Fruit fly (Drosophila melanogaster) whole organism, wandering third instar larva: Measurements from ENCODE around the gene CG3223.

Source experiments
- Abd-B ChIP-seq: fragments of >200 bp; optimal IDR thresholded peaks from 2 replicates; lab custom pipeline; 2017; ENCODE audit warnings: missing biosample characterization, missing genetic modification characterization
- CG32264 ChIP-seq: fragments of 200-800 bp; sonication (Bioruptor generic); optimal IDR thresholded peaks from 2 replicates; lab custom pipeline; 2016; ENCODE audit warnings: missing biosample characterization, missing genetic modification characterization
- CG9705 ChIP-seq: fragments of 200-800 bp; sonication (Bioruptor generic); optimal IDR thresholded peaks from 2 replicates; lab custom pipeline; 2018; ENCODE audit warnings: missing biosample characterization, mild to moderate bottlenecking, missing genetic modification characterization
- CrebA ChIP-seq: fragments of 200-800 bp; sonication (Bioruptor generic); optimal IDR thresholded peaks from 2 replicates; lab custom pipeline; 2016; ENCODE audit warnings: missing biosample characterization, mild to moderate bottlenecking, missing genetic modification characterization, borderline replicate concordance
- Dfd ChIP-seq: fragments of >200 bp; optimal IDR thresholded peaks from 2 replicates; lab custom pipeline; 2017; ENCODE audit warnings: missing biosample characterization, missing genetic modification characterization
- Dif ChIP-seq: fragments of 200-275, 200-300 bp; sonication (Bioruptor generic); optimal IDR thresholded peaks from 2 replicates; lab custom pipeline; 2018; ENCODE audit warnings: missing biosample characterization, missing genetic modification characterization; ENCODE audit not compliant: partially characterized antibody
- GATAd ChIP-seq: sonication (Bioruptor generic); optimal IDR thresholded peaks from 2 replicates; lab custom pipeline; 2016; ENCODE audit warnings: missing biosample characterization, missing genetic modification characterization
- HLH106 ChIP-seq: fragments of 200-800 bp; optimal IDR thresholded peaks from 3 replicates; lab custom pipeline; 2019; ENCODE audit warnings: missing biosample characterization, mild to moderate bottlenecking, missing genetic modification characterization, moderate library complexity
- Hnf4 ChIP-seq: fragments of 200-800 bp; sonication (Bioruptor generic); optimal IDR thresholded peaks from 2 replicates; lab custom pipeline; 2016; ENCODE audit warnings: missing biosample characterization, mild to moderate bottlenecking, missing genetic modification characterization
- Hr78 ChIP-seq: fragments of >200 bp; optimal IDR thresholded peaks from 2 replicates; lab custom pipeline; 2017; ENCODE audit warnings: missing biosample characterization, missing genetic modification characterization
- Hr83 ChIP-seq: fragments of 200-300 bp; sonication (Bioruptor generic); optimal IDR thresholded peaks from 2 replicates; lab custom pipeline; 2016; ENCODE audit warnings: missing biosample characterization, mild to moderate bottlenecking, missing genetic modification characterization, moderate library complexity; ENCODE audit not compliant: poor library complexity, severe bottlenecking
- Jra ChIP-seq: sonication (Bioruptor generic); optimal IDR thresholded peaks from 2 replicates; lab custom pipeline; 2016; ENCODE audit warnings: missing biosample characterization, missing genetic modification characterization
- Mio ChIP-seq: sonication (Bioruptor generic); optimal IDR thresholded peaks from 2 replicates; lab custom pipeline; 2016; ENCODE audit warnings: missing biosample characterization, missing genetic modification characterization
- Myc ChIP-seq: fragments of >200 bp; optimal IDR thresholded peaks from 2 replicates; lab custom pipeline; 2017
- N ChIP-seq: fragments of >200 bp; optimal IDR thresholded peaks from 2 replicates; lab custom pipeline; 2018; ENCODE audit warnings: missing biosample characterization, missing external identifiers, missing genetic modification characterization
- OdsH ChIP-seq: fragments of 200-800 bp; sonication (Bioruptor generic); optimal IDR thresholded peaks from 2 replicates; lab custom pipeline; 2016; ENCODE audit warnings: missing biosample characterization, mild to moderate bottlenecking, missing genetic modification characterization
- Rel ChIP-seq, 2 experiments: fragments of 200-800 bp; sonication (Bioruptor generic) in 1 of 2; optimal IDR thresholded peaks; 2 replicates in 1 of 2; 3 replicates in 1 of 2; lab custom pipeline; 2016 to 2019; ENCODE audit warnings: mild to moderate bottlenecking in 2 of 2, missing biosample characterization in 2 of 2, missing genetic modification characterization in 2 of 2, moderate library complexity in 1 of 2
- Sp1 ChIP-seq: fragments of 200-800 bp; sonication (Bioruptor generic); optimal IDR thresholded peaks from 3 replicates; lab custom pipeline; 2019; ENCODE audit warnings: missing biosample characterization, mild to moderate bottlenecking, missing genetic modification characterization, moderate library complexity
- Vsx2 ChIP-seq: fragments of 200-300, 225-300 bp; sonication (Bioruptor generic); optimal IDR thresholded peaks from 2 replicates; lab custom pipeline; 2018; ENCODE audit warnings: missing biosample characterization, missing genetic modification characterization; ENCODE audit not compliant: partially characterized antibody
- br ChIP-seq: fragments of 200-800 bp; sonication (Bioruptor generic); optimal IDR thresholded peaks from 2 replicates; lab custom pipeline; 2016; ENCODE audit warnings: missing biosample characterization, missing genetic modification characterization
- brk ChIP-seq: fragments of 200-800 bp; sonication (Bioruptor generic); optimal IDR thresholded peaks from 2 replicates; lab custom pipeline; 2016; ENCODE audit warnings: missing biosample characterization, mild to moderate bottlenecking, missing genetic modification characterization
- dl ChIP-seq, 2 experiments: fragments of 175-275, 200-275 bp in 1 of 2; fragments of 200-275 bp in 1 of 2; sonication (Bioruptor generic); optimal IDR thresholded peaks; lab custom pipeline; 2018; ENCODE audit warnings: mild to moderate bottlenecking in 2 of 2, missing biosample characterization in 2 of 2, missing genetic modification characterization in 2 of 2, moderate library complexity in 2 of 2; ENCODE audit not compliant: partially characterized antibody in 2 of 2, insufficient read depth in 1 of 2
- dmrt93B ChIP-seq: fragments of 200-800 bp; sonication (Bioruptor generic); optimal IDR thresholded peaks from 2 replicates; lab custom pipeline; 2018; ENCODE audit warnings: missing biosample characterization, mild to moderate bottlenecking, missing genetic modification characterization
- ey ChIP-seq: fragments of 200-800 bp; sonication (Bioruptor generic); optimal IDR thresholded peaks from 2 replicates; lab custom pipeline; 2016; ENCODE audit warnings: missing biosample characterization, missing genetic modification characterization
- foxo ChIP-seq, 2 experiments: fragments of 200-800 bp; sonication (Bioruptor generic); optimal IDR thresholded peaks; 2 replicates in 1 of 2; 3 replicates in 1 of 2; lab custom pipeline; 2016 to 2017; ENCODE audit warnings: missing biosample characterization in 2 of 2, missing genetic modification characterization in 2 of 2
- fru ChIP-seq: fragments of 200-800 bp; sonication (Bioruptor generic); optimal IDR thresholded peaks from 3 replicates; lab custom pipeline; 2016; ENCODE audit warnings: missing biosample characterization, mild to moderate bottlenecking, missing genetic modification characterization
- h ChIP-seq: fragments of 200-800 bp; sonication (Bioruptor generic); optimal IDR thresholded peaks from 3 replicates; lab custom pipeline; 2016; ENCODE audit warnings: missing biosample characterization, mild to moderate bottlenecking, missing genetic modification characterization
- jim ChIP-seq: fragments of 175-275, 200-325 bp; sonication (Bioruptor generic); optimal IDR thresholded peaks from 2 replicates; lab custom pipeline; 2016; ENCODE audit warnings: missing biosample characterization, mild to moderate bottlenecking, missing genetic modification characterization
- lola ChIP-seq: fragments of >200 bp; optimal IDR thresholded peaks from 2 replicates; lab custom pipeline; 2017; ENCODE audit warnings: missing biosample characterization, missing genetic modification characterization
- pan ChIP-seq: fragments of >200 bp; optimal IDR thresholded peaks from 2 replicates; lab custom pipeline; 2017
- psq ChIP-seq: fragments of 200-800 bp; sonication (Bioruptor generic); optimal IDR thresholded peaks from 3 replicates; lab custom pipeline; 2017; ENCODE audit warnings: missing biosample characterization, mild to moderate bottlenecking, missing genetic modification characterization, moderate library complexity
- rgr ChIP-seq: fragments of 200-800 bp; sonication (Bioruptor generic); optimal IDR thresholded peaks from 3 replicates; lab custom pipeline; 2016; ENCODE audit warnings: missing biosample characterization, mild to moderate bottlenecking, missing genetic modification characterization
- sage ChIP-seq: fragments of 200-800 bp; sonication (Bioruptor generic); optimal IDR thresholded peaks from 2 replicates; lab custom pipeline; 2016; ENCODE audit warnings: missing biosample characterization, mild to moderate bottlenecking, missing genetic modification characterization
- sv ChIP-seq: fragments of 200-800 bp; sonication (Bioruptor generic); optimal IDR thresholded peaks from 3 replicates; lab custom pipeline; 2016; ENCODE audit warnings: missing biosample characterization, missing genetic modification characterization
- tai ChIP-seq: sonication (Bioruptor generic); optimal IDR thresholded peaks from 2 replicates; lab custom pipeline; 2016; ENCODE audit warnings: missing biosample characterization, missing genetic modification characterization
- usp ChIP-seq: fragments of >200 bp; optimal IDR thresholded peaks from 2 replicates; lab custom pipeline; 2017; ENCODE audit warnings: missing biosample characterization, missing genetic modification characterization
- woc ChIP-seq: sonication (Bioruptor generic); optimal IDR thresholded peaks from 2 replicates; lab custom pipeline; 2016; ENCODE audit warnings: missing biosample characterization, mild to moderate bottlenecking, missing genetic modification characterization

CG3223 gene

dm6 chr3R:7963495-7964132 is 45.6 kb upstream of the CG3223 start:
- peak; percentile 57 for TF ChIP-seq CrebA (GFP tag; lab: Kevin White, UChicago)
- no peak for TF ChIP-seq fru (GFP tag; lab: Kevin White, UChicago)
- TF ChIP-seq N: peak; percentile 73
- TF ChIP-seq dmrt93B (GFP tag; lab: Kevin White, UChicago): no peak
- TF ChIP-seq foxo (GFP tag; optimal IDR thresholded peaks at IDR 0.05; lab: Kevin White, UChicago): no peak
- no peak for TF ChIP-seq pan
- no peak for TF ChIP-seq ey
- TF ChIP-seq Dif: peak; percentile 8
- TF ChIP-seq dl (GFP tag; optimal IDR thresholded peaks at IDR 0.05; lab: Kevin White, UChicago; ENCODE audit: insufficient read depth in 1 of 2, partially characterized antibody in 2 of 2): peak; percentile 48 to 65
- TF ChIP-seq Rel (GFP tag; optimal IDR thresholded peaks at IDR 0.05; lab: Kevin White, UChicago): no peak
- peak; percentile 34 for TF ChIP-seq Rel (tag; optimal IDR thresholded peaks at IDR 0.05; lab: Kevin White, UChicago)
- TF ChIP-seq Dfd (GFP tag; lab: Kevin White, UChicago): no peak

dm6 chr3R:7964751-7965319 is 44.4 kb upstream of the CG3223 start:
- TF ChIP-seq usp (no peak), Dif (peak; percentile 60), fru (GFP tag; lab: Kevin White, UChicago) (peak; percentile 23), br (GFP tag; lab: Kevin White, UChicago) (peak; percentile 29), psq (GFP tag; lab: Kevin White, UChicago) (peak; percentile 33), dl (GFP tag; optimal IDR thresholded peaks at IDR 0.05; lab: Kevin White, UChicago; ENCODE audit: insufficient read depth in 1 of 2, partially characterized antibody in 2 of 2) (no peak)

dm6 chr3R:7966544-7967264 is 42.5 kb upstream of the CG3223 start:
- TF ChIP-seq dl (GFP tag; optimal IDR thresholded peaks at IDR 0.05; lab: Kevin White, UChicago; ENCODE audit: insufficient read depth in 1 of 2, partially characterized antibody in 2 of 2): peak in 1 of 2 experiments; percentile 13
- no peak for TF ChIP-seq OdsH
- no peak for TF ChIP-seq lola
- TF ChIP-seq Rel (GFP tag; optimal IDR thresholded peaks at IDR 0.05; lab: Kevin White, UChicago): no peak
- no peak for TF ChIP-seq Rel (tag; optimal IDR thresholded peaks at IDR 0.05; lab: Kevin White, UChicago)
- TF ChIP-seq pan: no peak
- no peak for TF ChIP-seq Hr78
- no peak for TF ChIP-seq brk
- TF ChIP-seq Sp1 (GFP tag; lab: Kevin White, UChicago): no peak
- TF ChIP-seq rgr (GFP tag; lab: Kevin White, UChicago): no peak
- TF ChIP-seq Mio: no peak
- TF ChIP-seq Hr83: no peak
- TF ChIP-seq Myc (lab: Kevin White, UChicago): no peak
- no peak for TF ChIP-seq Dfd (GFP tag; lab: Kevin White, UChicago)
- no peak for TF ChIP-seq foxo (GFP tag; optimal IDR thresholded peaks at IDR 0.05; lab: Kevin White, UChicago)
- TF ChIP-seq CG9705: no peak
- no peak for TF ChIP-seq tai (GFP tag; lab: Kevin White, UChicago)
- TF ChIP-seq CG32264 (GFP tag; lab: Kevin White, UChicago): no peak
- TF ChIP-seq Dif: peak; percentile 77
- no peak for TF ChIP-seq h (GFP tag; lab: Kevin White, UChicago)
- no peak for TF ChIP-seq jim (GFP tag; lab: Kevin White, UChicago)
- TF ChIP-seq Vsx2 (GFP tag; lab: Kevin White, UChicago): peak; percentile 62
- no peak for TF ChIP-seq N
- no peak for TF ChIP-seq Hnf4 (GFP tag; lab: Kevin White, UChicago)
- TF ChIP-seq fru (GFP tag; lab: Kevin White, UChicago): no peak
- TF ChIP-seq dmrt93B (GFP tag; lab: Kevin White, UChicago): no peak
- TF ChIP-seq Jra (GFP tag; lab: Kevin White, UChicago): no peak

dm6 chr3R:7967347-7967746 is 41.9 kb upstream of the CG3223 start, which contains the start of gene dsx:
Gene dsx, minus strand, starts transcription at chr3R:7967408.
- TF ChIP-seq CG9705 (peak; percentile 31), lola (no peak), sv (GFP tag; lab: Kevin White, UChicago) (no peak), Sp1 (GFP tag; lab: Kevin White, UChicago) (no peak), psq (GFP tag; lab: Kevin White, UChicago) (peak; percentile 24), dl (GFP tag; optimal IDR thresholded peaks at IDR 0.05; lab: Kevin White, UChicago; ENCODE audit: insufficient read depth in 1 of 2, partially characterized antibody in 2 of 2) (no peak), jim (GFP tag; lab: Kevin White, UChicago) (no peak), CrebA (GFP tag; lab: Kevin White, UChicago) (no peak), Dif (no peak), N (no peak), Mio (no peak), dmrt93B (GFP tag; lab: Kevin White, UChicago) (peak; percentile 40), pan (no peak), GATAd (no peak), woc (GFP tag; lab: Kevin White, UChicago) (peak; percentile 60), sage (GFP tag; lab: Kevin White, UChicago) (no peak), Myc (lab: Kevin White, UChicago) (no peak), Hr78 (no peak), rgr (GFP tag; lab: Kevin White, UChicago) (no peak), foxo (GFP tag; optimal IDR thresholded peaks at IDR 0.05; lab: Kevin White, UChicago) (no peak), br (GFP tag; lab: Kevin White, UChicago) (no peak), Jra (GFP tag; lab: Kevin White, UChicago) (no peak), HLH106 (tag; lab: Kevin White, UChicago) (no peak), Abd-B (no peak)
- TF ChIP-seq, all 38 proteins: peak for 4
